Worm (Caenorhabditis elegans): ENCODE measurements around the gene str-87.

The str-87 gene

ce11 chrV:8991679-8992078 lies 3.7 kb upstream of the str-87 start, which contains the start of gene F59E11.6:
F59E11.6 (plus strand) TSS chrV:8991789.
- TF ChIP-seq lin-32 (GFP tag; optimal IDR thresholded peaks at IDR 0.05) (no peak), nhr-76 (tag; optimal IDR thresholded peaks at IDR 0.05) (no peak)

ce11 chrV:8990194-8990649 lies 2.2 kb upstream of the str-87 start, which contains the start of gene F59E11.7:
F59E11.7 (plus strand) TSS chrV:8990244.
- TF ChIP-seq zip-8 (tag; optimal IDR thresholded peaks at IDR 0.05) (no peak), hlh-1 (tag; optimal IDR thresholded peaks at IDR 0.05) (no peak), blmp-1 (tag; optimal IDR thresholded peaks at IDR 0.05) (no peak), unc-120 (tag; optimal IDR thresholded peaks at IDR 0.05; ENCODE audit: poor library complexity, severe bottlenecking) (no peak), snpc-4 (tag; optimal IDR thresholded peaks at IDR 0.05) (no peak), lsy-2 (tag; optimal IDR thresholded peaks at IDR 0.05) (no peak), cnd-1 (tag; optimal IDR thresholded peaks at IDR 0.05) (no peak), pha-4 (tag; optimal IDR thresholded peaks at IDR 0.05) (no peak), nhr-12 (tag; optimal IDR thresholded peaks at IDR 0.05) (no peak)

DNA sequence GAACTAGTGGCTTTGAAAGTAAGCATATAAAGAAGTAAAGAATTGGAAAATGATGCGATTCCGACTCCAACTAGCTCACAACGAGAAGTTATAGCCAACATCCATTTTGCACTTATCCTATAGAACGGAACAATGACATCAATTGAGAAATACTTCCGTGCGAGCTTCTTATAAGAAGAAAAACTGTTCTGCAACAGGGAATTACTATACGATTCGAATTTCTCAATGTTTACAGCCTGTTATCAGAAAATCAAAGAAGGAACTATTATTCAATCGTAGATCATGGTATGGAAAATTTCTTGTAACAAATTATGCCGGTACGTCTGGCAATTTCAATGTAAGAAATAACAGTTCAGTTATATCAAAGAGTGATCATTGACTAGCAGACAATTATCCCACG lies 2.3 kb downstream of the str-87 start, which contains the start of gene str-85:
Gene str-85 (minus strand): TSS at position 101 of the 400 bp plus-strand sequence.
- no peak for TF ChIP-seq sem-2 (GFP tag; optimal IDR thresholded peaks at IDR 0.05)
- no peak for TF ChIP-seq flh-1 (GFP tag; optimal IDR thresholded peaks at IDR 0.05)
- TF ChIP-seq tbx-8 (GFP tag; optimal IDR thresholded peaks at IDR 0.05): no peak
- no peak for TF ChIP-seq unc-120 (tag; optimal IDR thresholded peaks at IDR 0.05; ENCODE audit: poor library complexity, severe bottlenecking)
- no peak for TF ChIP-seq snpc-4 (tag; optimal IDR thresholded peaks at IDR 0.05)
- no peak for TF ChIP-seq drap-1 (GFP tag; optimal IDR thresholded peaks at IDR 0.05)
- TF ChIP-seq nhr-28 (tag; optimal IDR thresholded peaks at IDR 0.05): no peak
- TF ChIP-seq nhr-2 (tag; optimal IDR thresholded peaks at IDR 0.05): no peak
- no peak for TF ChIP-seq ztf-11 (tag; optimal IDR thresholded peaks at IDR 0.05)
- no peak for TF ChIP-seq nhr-237 (tag; optimal IDR thresholded peaks at IDR 0.05)
- TF ChIP-seq unc-39 (tag; optimal IDR thresholded peaks at IDR 0.05): no peak
- TF ChIP-seq bed-3 (GFP tag; optimal IDR thresholded peaks at IDR 0.05): no peak
- no peak for TF ChIP-seq nhr-76 (tag; optimal IDR thresholded peaks at IDR 0.05)
- no peak for TF ChIP-seq nhr-12 (tag; optimal IDR thresholded peaks at IDR 0.05)
- no peak for TF ChIP-seq blmp-1 (tag; optimal IDR thresholded peaks at IDR 0.05)
- TF ChIP-seq ceh-39 (tag; optimal IDR thresholded peaks at IDR 0.05): no peak

ce11 chrV:8984783-8985182 lies 3.2 kb downstream of the str-87 start:
- no peak for TF ChIP-seq nhr-12 (tag; optimal IDR thresholded peaks at IDR 0.05)
- TF ChIP-seq nhr-237 (tag; optimal IDR thresholded peaks at IDR 0.05): no peak
- no peak for TF ChIP-seq nhr-76 (tag; optimal IDR thresholded peaks at IDR 0.05)
- no peak for TF ChIP-seq ztf-11 (tag; optimal IDR thresholded peaks at IDR 0.05)
- no peak for TF ChIP-seq cnd-1 (tag; optimal IDR thresholded peaks at IDR 0.05)
- no peak for TF ChIP-seq drap-1 (GFP tag; optimal IDR thresholded peaks at IDR 0.05)
- no peak for TF ChIP-seq unc-62 (GFP tag; optimal IDR thresholded peaks at IDR 0.05)
- no peak for TF ChIP-seq blmp-1 (tag; optimal IDR thresholded peaks at IDR 0.05)

ce11 chrV:8983604-8984003 lies 4.4 kb downstream of the str-87 start, which contains the start of gene str-86:
str-86 (minus strand) TSS chrV:8983704.
- TF ChIP-seq cnd-1 (tag; optimal IDR thresholded peaks at IDR 0.05) (no peak), mep-1 (tag; optimal IDR thresholded peaks at IDR 0.05) (no peak), nhr-237 (tag; optimal IDR thresholded peaks at IDR 0.05) (no peak), elt-1 (tag; optimal IDR thresholded peaks at IDR 0.05; ENCODE audit: borderline replicate concordance, insufficient read depth) (no peak), ham-2 (GFP tag; optimal IDR thresholded peaks at IDR 0.05) (no peak), unc-39 (tag; optimal IDR thresholded peaks at IDR 0.05) (no peak), pha-4 (tag; optimal IDR thresholded peaks at IDR 0.05) (no peak), drap-1 (GFP tag; optimal IDR thresholded peaks at IDR 0.05) (no peak), nhr-2 (tag; optimal IDR thresholded peaks at IDR 0.05) (no peak), tbx-8 (GFP tag; optimal IDR thresholded peaks at IDR 0.05) (no peak), ceh-83 (GFP tag; optimal IDR thresholded peaks at IDR 0.05) (no peak), bed-3 (GFP tag; optimal IDR thresholded peaks at IDR 0.05) (no peak), M03D4.4 (tag; optimal IDR thresholded peaks at IDR 0.05) (no peak), nhr-12 (tag; optimal IDR thresholded peaks at IDR 0.05) (no peak), hlh-1 (tag; optimal IDR thresholded peaks at IDR 0.05) (no peak), blmp-1 (tag; optimal IDR thresholded peaks at IDR 0.05) (no peak), unc-120 (tag; optimal IDR thresholded peaks at IDR 0.05; ENCODE audit: poor library complexity, severe bottlenecking) (no peak), lin-32 (GFP tag; optimal IDR thresholded peaks at IDR 0.05) (no peak)

DNA sequence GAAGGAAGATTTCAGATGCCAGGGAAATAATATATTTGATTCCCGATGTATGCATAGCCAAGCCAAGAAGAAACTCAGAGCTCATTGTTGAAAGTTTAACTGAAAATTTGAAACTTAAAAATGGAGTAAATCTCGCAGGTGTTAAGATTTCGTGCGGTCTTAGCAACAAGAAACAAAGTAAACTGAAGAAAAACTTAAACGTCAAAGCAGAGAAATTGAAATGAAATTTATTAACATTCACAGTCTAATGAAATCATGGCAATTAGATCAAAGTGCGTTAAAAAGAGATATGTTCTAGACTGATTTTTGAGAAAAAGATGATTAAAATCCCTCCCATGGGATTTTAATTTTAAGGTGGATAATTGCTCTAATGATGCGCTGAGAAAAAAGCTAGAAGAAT lies 7.2 kb downstream of the str-87 start, which contains the start of gene str-84:
Gene str-84 (minus strand): TSS at position 101 of the 400 bp plus-strand sequence.
- TF ChIP-seq ceh-83 (GFP tag; optimal IDR thresholded peaks at IDR 0.05) (no peak), unc-62 (GFP tag; optimal IDR thresholded peaks at IDR 0.05) (no peak), flh-1 (GFP tag; optimal IDR thresholded peaks at IDR 0.05) (no peak), ztf-11 (tag; optimal IDR thresholded peaks at IDR 0.05) (no peak), nhr-76 (tag; optimal IDR thresholded peaks at IDR 0.05) (no peak), mep-1 (tag; optimal IDR thresholded peaks at IDR 0.05) (no peak), ceh-43 (GFP tag; optimal IDR thresholded peaks at IDR 0.05) (no peak), sem-2 (GFP tag; optimal IDR thresholded peaks at IDR 0.05) (no peak)
